Worm (Caenorhabditis elegans) whole organism, young adult: Measurements from ENCODE around the gene K02E2.6.

Experiments used
- B0261.1 ChIP-seq: sonication (generic microtip); optimal IDR thresholded peaks from 2 replicates; lab custom pipeline; 2016; ENCODE audit warnings: mild to moderate bottlenecking, missing genetic modification characterization, moderate library complexity, missing compliant biosample characterization
- D2030.7 ChIP-seq: fragments of 200-800 bp; sonication (Bioruptor generic); IDR thresholded peaks from 2 replicates; pipeline ENCODE4 v1.3.6; 2022; ENCODE audit warnings: missing genetic modification reagents, missing genetic modification characterization, missing compliant biosample characterization
- F23B12.7 ChIP-seq: sonication (generic microtip); optimal IDR thresholded peaks from 2 replicates; lab custom pipeline; 2017; ENCODE audit warnings: missing genetic modification characterization, mild to moderate bottlenecking, missing compliant biosample characterization, antibody characterized with exemption, moderate library complexity; ENCODE audit not compliant: insufficient read depth
- F37B4.10 ChIP-seq: fragments of 200-800 bp; sonication (Bioruptor generic); IDR thresholded peaks from 2 replicates; pipeline ENCODE4 v1.3.6; 2022; ENCODE audit warnings: missing genetic modification characterization, missing compliant biosample characterization
- F49E8.2 ChIP-seq: sonication (generic microtip); optimal IDR thresholded peaks from 3 replicates; lab custom pipeline; 2017; ENCODE audit warnings: missing genetic modification characterization, mild to moderate bottlenecking, missing compliant biosample characterization, antibody characterized with exemption, moderate library complexity; ENCODE audit not compliant: insufficient read depth
- F52B5.7 ChIP-seq: sonication (generic microtip); optimal IDR thresholded peaks from 2 replicates; lab custom pipeline; 2016; ENCODE audit warnings: mild to moderate bottlenecking, missing genetic modification characterization, missing compliant biosample characterization
- F57C9.4 ChIP-seq: sonication (generic microtip); optimal IDR thresholded peaks from 2 replicates; lab custom pipeline; 2017; ENCODE audit warnings: mild to moderate bottlenecking, missing genetic modification characterization, missing compliant biosample characterization
- T26A5.8 ChIP-seq: sonication (generic microtip); optimal IDR thresholded peaks from 2 replicates; lab custom pipeline; 2016; ENCODE audit warnings: missing genetic modification characterization, missing compliant biosample characterization
- ama-1 ChIP-seq, 3 experiments: fragments of 150-350 bp in 1 of 3; sonication (generic microtip) in 2 of 3; optimal IDR thresholded peaks; 2 replicates each; lab custom pipeline; 2014 to 2018; ENCODE audit warnings: missing biosample characterization in 2 of 3, missing genetic modification characterization in 2 of 3, missing genetic modification reagents in 2 of 3
- aptf-2 ChIP-seq: fragments of 200-800 bp; sonication (Bioruptor generic); conservative IDR thresholded peaks from 2 replicates; pipeline ENCODE4 v1.3.6; 2022; ENCODE audit warnings: missing genetic modification reagents, missing genetic modification characterization, missing compliant biosample characterization
- aptf-3 ChIP-seq: fragments of 200-800 bp; sonication (Bioruptor generic); IDR thresholded peaks from 2 replicates; pipeline ENCODE4 v1.3.6; 2022; ENCODE audit warnings: missing genetic modification characterization, missing compliant biosample characterization
- attf-6 ChIP-seq: fragments of 200-800 bp; sonication (Bioruptor generic); IDR thresholded peaks from 2 replicates; pipeline ENCODE4 v1.3.6; 2022; ENCODE audit warnings: missing genetic modification reagents, missing genetic modification characterization, missing compliant biosample characterization
- cebp-1 ChIP-seq, 2 experiments: fragments of 200-800 bp in 1 of 2; sonication (Bioruptor generic) in 1 of 2; sonication (generic microtip) in 1 of 2; IDR thresholded peaks in 1 of 2; optimal IDR thresholded peaks in 1 of 2; 2 replicates each; pipeline versions ENCODE4 v1.3.6 to Lab custom; 2017 to 2022; ENCODE audit warnings: missing compliant biosample characterization in 2 of 2, missing genetic modification characterization in 2 of 2, mild to moderate bottlenecking in 1 of 2, missing genetic modification reagents in 1 of 2, moderate library complexity in 1 of 2
- ceh-27 ChIP-seq: fragments of 200-800 bp; sonication (Bioruptor generic); optimal IDR thresholded peaks from 2 replicates; lab custom pipeline; 2018; ENCODE audit warnings: mild to moderate bottlenecking, missing genetic modification characterization, moderate library complexity, missing compliant biosample characterization
- ceh-79 ChIP-seq: sonication (generic microtip); optimal IDR thresholded peaks from 2 replicates; lab custom pipeline; 2017; ENCODE audit warnings: mild to moderate bottlenecking, missing genetic modification characterization, missing compliant biosample characterization
- ceh-91 ChIP-seq: fragments of 200-800 bp; sonication (Bioruptor generic); IDR thresholded peaks from 2 replicates; pipeline ENCODE4 v1.3.6; 2022; ENCODE audit warnings: missing genetic modification reagents, missing genetic modification characterization, missing compliant biosample characterization
- die-1 ChIP-seq: sonication (generic microtip); optimal IDR thresholded peaks from 2 replicates; lab custom pipeline; 2016; ENCODE audit warnings: missing genotype, mild to moderate bottlenecking, missing genetic modification characterization, missing compliant biosample characterization
- dox-1 ChIP-seq: fragments of 200-800 bp; sonication (Bioruptor generic); IDR thresholded peaks from 2 replicates; pipeline ENCODE4 v1.3.6; 2022; ENCODE audit warnings: missing genetic modification reagents, missing genetic modification characterization, missing compliant biosample characterization
- egl-18 ChIP-seq: fragments of 200-800 bp; sonication (Bioruptor generic); IDR thresholded peaks from 2 replicates; pipeline ENCODE4 v1.3.6; 2022; ENCODE audit warnings: missing genetic modification reagents, missing genetic modification characterization, missing compliant biosample characterization
- egl-44 ChIP-seq: fragments of 200-800 bp; sonication (Bioruptor generic); IDR thresholded peaks from 2 replicates; pipeline ENCODE4 v1.3.6; 2022; ENCODE audit warnings: missing genetic modification reagents, missing genetic modification characterization, missing compliant biosample characterization
- egrh-3 ChIP-seq: fragments of 200-800 bp; sonication (Bioruptor generic); IDR thresholded peaks from 2 replicates; pipeline ENCODE4 v1.3.6; 2022; ENCODE audit warnings: missing genetic modification reagents, missing genetic modification characterization, missing compliant biosample characterization
- fkh-3 ChIP-seq: sonication (generic microtip); optimal IDR thresholded peaks from 2 replicates; lab custom pipeline; 2016; ENCODE audit warnings: mild to moderate bottlenecking, missing genetic modification characterization, missing compliant biosample characterization
- gei-17 ChIP-seq: fragments of 200-800 bp; sonication (Bioruptor generic); optimal IDR thresholded peaks from 2 replicates; lab custom pipeline; 2018; ENCODE audit warnings: mild to moderate bottlenecking, missing genetic modification characterization, missing compliant biosample characterization
- him-1 ChIP-seq: sonication (generic microtip); optimal IDR thresholded peaks from 2 replicates; lab custom pipeline; 2016; ENCODE audit warnings: missing genotype, missing genetic modification reagents, missing genetic modification characterization, missing compliant biosample characterization
- hmg-1.2 ChIP-seq: fragments of 200-800 bp; sonication (Bioruptor generic); IDR thresholded peaks from 2 replicates; pipeline ENCODE4 v1.3.6; 2022; ENCODE audit warnings: missing genetic modification reagents, missing genetic modification characterization, missing compliant biosample characterization
- hsf-1 ChIP-seq: fragments of 200-800 bp; sonication (Bioruptor generic); IDR thresholded peaks from 2 replicates; pipeline ENCODE4 v1.3.6; 2022; ENCODE audit warnings: missing genetic modification reagents, missing genetic modification characterization, missing compliant biosample characterization
- lin-26 ChIP-seq: fragments of 200-800 bp; sonication (Bioruptor generic); IDR thresholded peaks from 2 replicates; pipeline ENCODE4 v1.3.6; 2022; ENCODE audit warnings: missing genetic modification reagents, missing genetic modification characterization, missing compliant biosample characterization
- lin-54 ChIP-seq: fragments of 200-800 bp; sonication (Bioruptor generic); optimal IDR thresholded peaks from 2 replicates; lab custom pipeline; 2018; ENCODE audit warnings: mild to moderate bottlenecking, missing genetic modification characterization, missing compliant biosample characterization
- madf-10 ChIP-seq: sonication (generic microtip); optimal IDR thresholded peaks from 2 replicates; lab custom pipeline; 2016; ENCODE audit warnings: mild to moderate bottlenecking, missing genetic modification characterization, missing compliant biosample characterization
- mcd-1 ChIP-seq: fragments of 200-800 bp; sonication (Bioruptor generic); IDR thresholded peaks from 2 replicates; pipeline ENCODE4 v1.3.6; 2022; ENCODE audit warnings: missing genetic modification reagents, missing genetic modification characterization, missing compliant biosample characterization
- mxl-1 ChIP-seq: sonication (generic microtip); optimal IDR thresholded peaks from 2 replicates; lab custom pipeline; 2016; ENCODE audit warnings: missing genetic modification characterization, missing compliant biosample characterization
- nfya-2 ChIP-seq: fragments of 200-800 bp; sonication (Bioruptor generic); IDR thresholded peaks from 2 replicates; pipeline ENCODE4 v1.3.6; 2022; ENCODE audit warnings: missing genetic modification reagents, missing genetic modification characterization, missing compliant biosample characterization
- nhr-90 ChIP-seq: sonication (generic microtip); optimal IDR thresholded peaks from 2 replicates; lab custom pipeline; 2016; ENCODE audit warnings: missing genotype, mild to moderate bottlenecking, missing genetic modification characterization, missing compliant biosample characterization
- pha-4 ChIP-seq: fragments of 150-350 bp; sonication (generic microtip); optimal IDR thresholded peaks from 2 replicates; lab custom pipeline; 2014; ENCODE audit warnings: missing biosample characterization, missing genetic modification reagents, missing genetic modification characterization
- rpc-1 ChIP-seq, 2 experiments: fragments of 150-350 bp in 1 of 2; sonication (generic microtip) in 1 of 2; optimal IDR thresholded peaks; 2 replicates each; lab custom pipeline; 2014 to 2018; ENCODE audit warnings: missing biosample characterization in 1 of 2, missing genetic modification characterization in 1 of 2, missing genetic modification reagents in 1 of 2, missing genotype in 1 of 2
- snpc-1.1 ChIP-seq: sonication (generic microtip); optimal IDR thresholded peaks from 2 replicates; lab custom pipeline; 2017; ENCODE audit warnings: missing genetic modification characterization, mild to moderate bottlenecking, missing compliant biosample characterization, antibody characterized with exemption, moderate library complexity, missing genotype, missing genetic modification reagents; ENCODE audit not compliant: insufficient read depth
- snpc-3.4 ChIP-seq: sonication (generic microtip); optimal IDR thresholded peaks from 2 replicates; lab custom pipeline; 2017; ENCODE audit warnings: missing genetic modification characterization, mild to moderate bottlenecking, missing compliant biosample characterization, antibody characterized with exemption, moderate library complexity, missing genotype, missing genetic modification reagents
- tbp1 ChIP-seq: fragments of 200-800 bp; sonication (Bioruptor generic); optimal IDR thresholded peaks from 2 replicates; lab custom pipeline; 2018; ENCODE audit warnings: mild to moderate bottlenecking, missing genetic modification characterization, missing compliant biosample characterization
- unc-130 ChIP-seq: sonication (generic microtip); optimal IDR thresholded peaks from 2 replicates; lab custom pipeline; 2016; ENCODE audit warnings: missing genetic modification reagents, missing genetic modification characterization, missing compliant biosample characterization
- ztf-22 ChIP-seq: fragments of 200-800 bp; sonication (Bioruptor generic); optimal IDR thresholded peaks from 2 replicates; lab custom pipeline; 2018; ENCODE audit warnings: mild to moderate bottlenecking, missing genetic modification characterization, moderate library complexity, missing compliant biosample characterization
- ztf-25 ChIP-seq: fragments of 200-800 bp; sonication (Bioruptor generic); IDR thresholded peaks from 2 replicates; pipeline ENCODE4 v1.3.6; 2022; ENCODE audit warnings: missing genetic modification reagents, missing genetic modification characterization, missing compliant biosample characterization
- ztf-26 ChIP-seq: sonication (generic microtip); optimal IDR thresholded peaks from 2 replicates; lab custom pipeline; 2017; ENCODE audit warnings: missing genetic modification characterization, missing compliant biosample characterization

The K02E2.6 gene

DNA sequence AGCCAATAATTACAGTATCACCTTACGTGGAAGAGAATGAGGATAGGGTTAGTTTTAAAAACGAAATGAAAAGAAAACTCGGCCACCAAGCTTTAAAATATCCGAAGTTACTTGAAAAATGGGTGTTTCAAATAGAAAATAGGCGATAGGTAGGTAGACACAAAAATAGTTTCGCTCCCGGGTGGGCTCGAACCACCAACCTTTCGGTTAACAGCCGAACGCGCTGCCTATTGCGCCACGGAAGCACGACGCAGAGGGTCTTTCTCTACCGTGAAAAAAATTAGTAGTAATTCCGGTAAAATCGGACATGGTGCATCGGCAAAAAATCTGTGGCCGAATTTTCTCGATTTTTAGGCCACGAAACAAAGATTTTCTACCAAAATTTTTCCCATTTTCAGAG is 32.7 kb upstream of the K02E2.6 start:
- peak; percentile 4 for TF ChIP-seq die-1 (tag; lab: Kevin White, UChicago)
- TF ChIP-seq tbp1, result peak; percentile 83
- peak; percentile 10 for TF ChIP-seq nhr-90 (tag; lab: Kevin White, UChicago)
- TF ChIP-seq F23B12.7 (tag; lab: Kevin White, UChicago), result no peak
- peak; percentile 63 for TF ChIP-seq B0261.1 (tag; lab: Kevin White, UChicago)
- TF ChIP-seq rpc-1 (optimal IDR thresholded peaks at IDR 0.05; lab: Kevin White, UChicago), result peak; percentile 52
- peak; percentile 73 for TF ChIP-seq rpc-1 (tag; optimal IDR thresholded peaks at IDR 0.05; lab: Kevin White, UChicago)
- TF ChIP-seq pha-4, result no peak
- TF ChIP-seq hmg-1.2, result 0 out of 2 replicates have a peak, but pooled peaks have one; percentile 25
- TF ChIP-seq him-1 (tag; lab: Kevin White, UChicago), result peak; percentile 67
- TF ChIP-seq nfya-2, result no peak
- TF ChIP-seq hsf-1 (GFP tag; lab: Robert Waterston, UW), result no peak
- no peak for TF ChIP-seq ztf-22 (GFP tag; lab: Kevin White, UChicago)
- peak; percentile 54; the same call in 1 of the 2 replicates for TF ChIP-seq D2030.7
- TF ChIP-seq ztf-25 (GFP tag; lab: Robert Waterston, UW), result 0 out of 2 replicates have a peak, but pooled peaks have one; percentile 31
- TF ChIP-seq snpc-3.4 (tag; lab: Kevin White, UChicago), result no peak

DNA sequence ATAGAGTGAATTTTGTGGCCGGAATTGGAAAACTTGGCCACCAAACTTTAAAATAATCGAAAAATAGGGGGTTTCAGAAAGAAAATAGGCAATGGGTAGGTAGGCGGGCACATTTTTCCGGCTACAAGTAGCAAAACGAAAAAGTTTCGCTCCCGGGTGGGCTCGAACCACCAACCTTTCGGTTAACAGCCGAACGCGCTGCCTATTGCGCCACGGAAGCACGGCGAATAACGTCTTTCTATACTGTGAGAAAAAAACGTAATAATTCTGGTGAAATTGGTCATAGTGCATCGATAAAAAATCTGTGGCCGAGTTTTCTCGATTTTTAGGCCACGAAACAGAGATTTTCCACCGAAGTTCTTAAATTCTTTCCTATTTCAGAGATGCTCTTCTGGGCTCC is 30.0 kb upstream of the K02E2.6 start:
- TF ChIP-seq hmg-1.2 (0 out of 2 replicates have a peak, but pooled peaks have one; percentile 17), ceh-91 (GFP tag; lab: Robert Waterston, UW) (no peak), snpc-3.4 (tag; lab: Kevin White, UChicago) (no peak), aptf-2 (no peak), unc-130 (no peak), egl-44 (no peak), aptf-3 (GFP tag; lab: Robert Waterston, UW) (no peak), dox-1 (GFP tag; lab: Robert Waterston, UW) (peak; percentile 36; the same call in 1 of the 2 replicates), lin-54 (GFP tag; lab: Kevin White, UChicago) (no peak), F57C9.4 (tag; lab: Kevin White, UChicago) (no peak), F49E8.2 (tag; lab: Kevin White, UChicago) (no peak), ztf-26 (tag; lab: Kevin White, UChicago) (no peak), him-1 (tag; lab: Kevin White, UChicago) (peak; percentile 50), rpc-1 (optimal IDR thresholded peaks at IDR 0.05; lab: Kevin White, UChicago) (peak; percentile 56), rpc-1 (tag; optimal IDR thresholded peaks at IDR 0.05; lab: Kevin White, UChicago) (peak; percentile 76), madf-10 (tag; lab: Kevin White, UChicago) (no peak), fkh-3 (no peak), ceh-79 (tag; lab: Kevin White, UChicago) (no peak), snpc-1.1 (tag; lab: Kevin White, UChicago) (no peak), ceh-27 (GFP tag; lab: Kevin White, UChicago) (no peak), F37B4.10 (GFP tag; lab: Robert Waterston, UW) (no peak), T26A5.8 (tag; lab: Kevin White, UChicago) (no peak), B0261.1 (tag; lab: Kevin White, UChicago) (peak; percentile 65), egrh-3 (no peak), lin-26 (peak; percentile 59; the same call in 1 of the 2 replicates), pha-4 (no peak), cebp-1 (GFP tag; IDR thresholded peaks at IDR 0.05; lab: Robert Waterston, UW) (no peak), cebp-1 (tag; optimal IDR thresholded peaks at IDR 0.05; lab: Kevin White, UChicago) (no peak), gei-17 (no peak), ama-1 (optimal IDR thresholded peaks at IDR 0.05; lab: Kevin White, UChicago) (no peak), ama-1 (GFP tag; optimal IDR thresholded peaks at IDR 0.05; lab: Kevin White, UChicago) (no peak), ztf-22 (GFP tag; lab: Kevin White, UChicago) (no peak), nhr-90 (tag; lab: Kevin White, UChicago) (peak; percentile 56), egl-18 (GFP tag; lab: Robert Waterston, UW) (no peak), mcd-1 (GFP tag; lab: Robert Waterston, UW) (peak; percentile 23; the same call in 1 of the 2 replicates), F52B5.7 (tag; lab: Kevin White, UChicago) (no peak), mxl-1 (tag; lab: Kevin White, UChicago) (peak; percentile 3), tbp1 (peak; percentile 85), die-1 (tag; lab: Kevin White, UChicago) (peak; percentile 44), attf-6 (GFP tag; lab: Robert Waterston, UW) (no peak)
